Worm (Caenorhabditis elegans): ENCODE data around the gene H17B01.2.

H17B01.2 gene

ce11 chrII:1503663-1504062, 33.3 kb downstream of the H17B01.2 start:
- TF ChIP-seq pha-4 (tag; optimal IDR thresholded peaks at IDR 0.05) (peak; percentile 40), skn-1 (tag; optimal IDR thresholded peaks at IDR 0.05) (no peak), snpc-4 (tag; optimal IDR thresholded peaks at IDR 0.05) (no peak), unc-62 (GFP tag; optimal IDR thresholded peaks at IDR 0.05) (no peak), nhr-76 (tag; optimal IDR thresholded peaks at IDR 0.05) (no peak), fkh-10 (GFP tag; optimal IDR thresholded peaks at IDR 0.05) (no peak), pqm-1 (tag; optimal IDR thresholded peaks at IDR 0.05) (peak; percentile 20), ceh-9 (tag; optimal IDR thresholded peaks at IDR 0.05) (no peak), nhr-237 (tag; optimal IDR thresholded peaks at IDR 0.05) (no peak), elt-3 (tag; optimal IDR thresholded peaks at IDR 0.05) (peak in 1 of 3 experiments; percentile 83), lin-39 (tag; optimal IDR thresholded peaks at IDR 0.05) (no peak), nhr-77 (tag; optimal IDR thresholded peaks at IDR 0.05) (no peak), unc-39 (tag; optimal IDR thresholded peaks at IDR 0.05) (no peak), ceh-28 (tag; optimal IDR thresholded peaks at IDR 0.05) (no peak), lsy-12 (tag; optimal IDR thresholded peaks at IDR 0.05) (no peak), nhr-43 (tag; optimal IDR thresholded peaks at IDR 0.05; ENCODE audit: poor library complexity, severe bottlenecking) (no peak), ztf-4 (tag; optimal IDR thresholded peaks at IDR 0.05) (no peak), nhr-23 (tag; optimal IDR thresholded peaks at IDR 0.05) (no peak), egl-27 (tag; optimal IDR thresholded peaks at IDR 0.05) (no peak), sea-2 (GFP tag; optimal IDR thresholded peaks at IDR 0.05) (no peak), elt-2 (tag; optimal IDR thresholded peaks at IDR 0.05) (peak; percentile 68), tbx-2 (tag; optimal IDR thresholded peaks at IDR 0.05) (no peak), aly-2 (tag; optimal IDR thresholded peaks at IDR 0.05) (no peak)

- TF ChIP-seq eor-1 (tag; optimal IDR thresholded peaks at IDR 0.05) (no peak), pha-4 (tag; optimal IDR thresholded peaks at IDR 0.05) (peak; percentile 70)
Observed at ce11 chrII:1504266-1504665, 33.9 kb downstream of the H17B01.2 start, which contains the start of gene fdgt-1. fdgt-1 (plus strand) TSS chrII:1504566.

- TF ChIP-seq skn-1 (tag; optimal IDR thresholded peaks at IDR 0.05) (no peak), egl-27 (tag; optimal IDR thresholded peaks at IDR 0.05) (no peak), elt-2 (tag; optimal IDR thresholded peaks at IDR 0.05) (peak; percentile 43), pqm-1 (tag; optimal IDR thresholded peaks at IDR 0.05) (no peak)
Observed at ce11 chrII:1517354-1517753, 47.0 kb downstream of the H17B01.2 start, which contains the start of gene math-45. math-45 (minus strand) TSS chrII:1517454.

- TF ChIP-seq snpc-4 (tag; optimal IDR thresholded peaks at IDR 0.05) (no peak), aly-2 (tag; optimal IDR thresholded peaks at IDR 0.05) (no peak), egl-27 (tag; optimal IDR thresholded peaks at IDR 0.05) (no peak), unc-62 (GFP tag; optimal IDR thresholded peaks at IDR 0.05) (no peak), fkh-10 (GFP tag; optimal IDR thresholded peaks at IDR 0.05) (no peak), ztf-11 (tag; optimal IDR thresholded peaks at IDR 0.05) (no peak), eor-1 (tag; optimal IDR thresholded peaks at IDR 0.05) (no peak), ceh-28 (tag; optimal IDR thresholded peaks at IDR 0.05) (no peak), nhr-43 (tag; optimal IDR thresholded peaks at IDR 0.05; ENCODE audit: poor library complexity, severe bottlenecking) (no peak), egl-5 (tag; optimal IDR thresholded peaks at IDR 0.05) (no peak), mml-1 (tag; optimal IDR thresholded peaks at IDR 0.05) (no peak), ZK546.5 (tag; optimal IDR thresholded peaks at IDR 0.05) (no peak), nhr-23 (tag; optimal IDR thresholded peaks at IDR 0.05) (no peak), R02D3.7 (tag; optimal IDR thresholded peaks at IDR 0.05) (no peak), daf-12 (tag; optimal IDR thresholded peaks at IDR 0.05) (no peak), pha-4 (tag; optimal IDR thresholded peaks at IDR 0.05) (no peak), elt-2 (tag; optimal IDR thresholded peaks at IDR 0.05) (no peak)
Observed at ce11 chrII:1518914-1519313, 48.5 kb downstream of the H17B01.2 start, which contains the start of gene Y51H7BR.8. Y51H7BR.8 (plus strand) TSS chrII:1519214.

- TF ChIP-seq ama-1 (optimal IDR thresholded peaks at IDR 0.05), result no peak
- TF ChIP-seq elt-1 (tag; optimal IDR thresholded peaks at IDR 0.05), result no peak
- no peak for TF ChIP-seq nhr-11 (tag; optimal IDR thresholded peaks at IDR 0.05)
- peak; percentile 89 for TF ChIP-seq hmg-11 (tag; optimal IDR thresholded peaks at IDR 0.05)
- no peak for TF ChIP-seq ceh-82 (tag; optimal IDR thresholded peaks at IDR 0.05)
- TF ChIP-seq mml-1 (tag; optimal IDR thresholded peaks at IDR 0.05), result no peak
- no peak for TF ChIP-seq lin-15B (tag; optimal IDR thresholded peaks at IDR 0.05)
- peak; percentile 40 for TF ChIP-seq nfya-1 (tag; optimal IDR thresholded peaks at IDR 0.05; ENCODE audit: insufficient read depth)
- TF ChIP-seq pha-4 (tag; optimal IDR thresholded peaks at IDR 0.05), result peak; percentile 6
- no peak for TF ChIP-seq aly-2 (tag; optimal IDR thresholded peaks at IDR 0.05)
- no peak for TF ChIP-seq egl-27 (tag; optimal IDR thresholded peaks at IDR 0.05)
- no peak for TF ChIP-seq unc-62 (GFP tag; optimal IDR thresholded peaks at IDR 0.05)
- no peak for TF ChIP-seq daf-12 (tag; optimal IDR thresholded peaks at IDR 0.05)
- peak; percentile 11 for TF ChIP-seq lin-39 (tag; optimal IDR thresholded peaks at IDR 0.05)
- TF ChIP-seq elt-2 (tag; optimal IDR thresholded peaks at IDR 0.05), result peak; percentile 34
- TF ChIP-seq tbx-2 (tag; optimal IDR thresholded peaks at IDR 0.05), result no peak
- no peak for TF ChIP-seq fos-1 (tag; optimal IDR thresholded peaks at IDR 0.05)
- TF ChIP-seq nhr-28 (tag; optimal IDR thresholded peaks at IDR 0.05), result no peak
- TF ChIP-seq ceh-16 (tag; optimal IDR thresholded peaks at IDR 0.05), result no peak
- TF ChIP-seq unc-39 (tag; optimal IDR thresholded peaks at IDR 0.05), result no peak
- no peak for TF ChIP-seq snpc-4 (tag; optimal IDR thresholded peaks at IDR 0.05)
- TF ChIP-seq nhr-12 (tag; optimal IDR thresholded peaks at IDR 0.05), result no peak
Observed at ce11 chrII:1519867-1520266, 49.5 kb downstream of the H17B01.2 start.

All from whole organism, L3 larva.